Worm (Caenorhabditis elegans) whole organism, late embryonic: ENCODE data around the gene msra-1.

ENCODE experiments used
- K02D7.2 ChIP-seq: sonication (generic microtip); optimal IDR thresholded peaks from 2 replicates; lab custom pipeline; 2017; ENCODE audit warnings: mild to moderate bottlenecking, missing genetic modification characterization, missing compliant biosample characterization
- ama-1 ChIP-seq: fragments of 150-350 bp; optimal IDR thresholded peaks from 2 replicates; lab custom pipeline; 2014
- ceh-9 ChIP-seq: sonication (generic microtip); optimal IDR thresholded peaks from 2 replicates; lab custom pipeline; 2016; ENCODE audit warnings: mild to moderate bottlenecking, missing genetic modification characterization, inconsistent platforms, missing compliant biosample characterization
- fkh-10 ChIP-seq: fragments of 150-350 bp; optimal IDR thresholded peaks from 2 replicates; lab custom pipeline; 2014; ENCODE audit warnings: missing biosample characterization, missing genetic modification reagents, missing genetic modification characterization
- hlh-30 ChIP-seq: sonication (generic microtip); optimal IDR thresholded peaks from 2 replicates; lab custom pipeline; 2017; ENCODE audit warnings: antibody characterized with exemption, missing genetic modification characterization, missing compliant biosample characterization; ENCODE audit not compliant: insufficient read depth
- hlh-8 ChIP-seq: sonication (generic microtip); optimal IDR thresholded peaks from 2 replicates; lab custom pipeline; 2016; ENCODE audit warnings: missing genotype, missing genetic modification characterization, missing compliant biosample characterization
- madf-2 ChIP-seq: sonication (generic microtip); optimal IDR thresholded peaks from 2 replicates; lab custom pipeline; 2017; ENCODE audit warnings: missing genetic modification characterization, missing compliant biosample characterization
- nhr-11 ChIP-seq: fragments of 150-350 bp; optimal IDR thresholded peaks from 2 replicates; lab custom pipeline; 2014; ENCODE audit warnings: missing biosample characterization, missing genetic modification characterization
- pag-3 ChIP-seq: sonication (generic microtip); optimal IDR thresholded peaks from 2 replicates; lab custom pipeline; 2016; ENCODE audit warnings: missing compliant biosample characterization, missing genetic modification characterization, borderline replicate concordance
- pat-9 ChIP-seq: fragments of 200-800 bp; sonication (Bioruptor generic); optimal IDR thresholded peaks from 2 replicates; lab custom pipeline; 2018; ENCODE audit warnings: mild to moderate bottlenecking, missing genetic modification characterization, moderate library complexity, missing compliant biosample characterization
- pha-4 ChIP-seq: fragments of 150-350 bp; optimal IDR thresholded peaks from 2 replicates; lab custom pipeline; 2018; ENCODE audit warnings: missing biosample characterization, missing genetic modification reagents, missing genetic modification characterization
- pqm-1 ChIP-seq: sonication (generic microtip); optimal IDR thresholded peaks from 2 replicates; lab custom pipeline; 2016; ENCODE audit warnings: missing genetic modification characterization, missing compliant biosample characterization
- sox-2 ChIP-seq: fragments of 200-800 bp; sonication (Bioruptor generic); IDR thresholded peaks from 2 replicates; pipeline ENCODE4 v1.3.6; 2022; ENCODE audit warnings: missing genetic modification reagents, missing genetic modification characterization, missing compliant biosample characterization

- TF ChIP-seq hlh-30 (tag; lab: Kevin White, UChicago) (no peak), madf-2 (tag; lab: Kevin White, UChicago) (no peak), ama-1 (lab: Kevin White, UChicago) (no peak), fkh-10 (GFP tag; lab: Kevin White, UChicago) (no peak), sox-2 (no peak), pqm-1 (tag; lab: Kevin White, UChicago) (no peak), nhr-11 (tag; lab: Kevin White, UChicago) (no peak), pat-9 (tag; lab: Kevin White, UChicago) (no peak), hlh-8 (tag; lab: Kevin White, UChicago) (no peak), pha-4 (tag; lab: Kevin White, UChicago) (no peak), ceh-9 (tag; lab: Kevin White, UChicago) (no peak), K02D7.2 (tag; lab: Kevin White, UChicago) (no peak), pag-3 (no peak)
These were observed 21.0 kb downstream of the msra-1 start for ce11 chrII:7342884-7343283.
